Worm (Caenorhabditis elegans) whole organism, L4 larva: Measurements from ENCODE around the gene F31F7.1.

ENCODE experiments used
- D1046.2 ChIP-seq: fragments of 200-800 bp; sonication (Bioruptor generic); IDR thresholded peaks from 2 replicates; pipeline ENCODE4 v1.3.6; 2022; ENCODE audit warnings: missing genetic modification characterization, missing compliant biosample characterization
- Y105C5A.15 ChIP-seq: fragments of 200-800 bp; sonication (Bioruptor generic); IDR thresholded peaks from 2 replicates; pipeline ENCODE4 v1.3.6; 2022; ENCODE audit warnings: missing genetic modification characterization, missing compliant biosample characterization
- Y5F2A.4 ChIP-seq: fragments of 200-800 bp; sonication (Bioruptor generic); optimal IDR thresholded peaks from 2 replicates; lab custom pipeline; 2018; ENCODE audit warnings: mild to moderate bottlenecking, missing genetic modification characterization, missing compliant biosample characterization
- aly-2 ChIP-seq: sonication (generic microtip); optimal IDR thresholded peaks from 2 replicates; lab custom pipeline; 2018; ENCODE audit warnings: missing biosample characterization, missing genetic modification characterization
- ama-1 ChIP-seq: fragments of 150-350 bp; optimal IDR thresholded peaks from 2 replicates; lab custom pipeline; 2014; ENCODE audit warnings: inconsistent platforms, mixed read lengths
- ceh-28 ChIP-seq: fragments of 150-350 bp; optimal IDR thresholded peaks from 2 replicates; lab custom pipeline; 2014; ENCODE audit warnings: missing biosample characterization, missing genetic modification reagents, missing genetic modification characterization
- ceh-32 ChIP-seq: sonication (generic microtip); optimal IDR thresholded peaks from 2 replicates; lab custom pipeline; 2016; ENCODE audit warnings: mild to moderate bottlenecking, missing genetic modification characterization, missing compliant biosample characterization; ENCODE audit not compliant: poor library complexity
- ceh-44 ChIP-seq: fragments of 200-800 bp; sonication (Bioruptor generic); IDR thresholded peaks from 2 replicates; pipeline ENCODE4 v1.3.6; 2022; ENCODE audit warnings: missing genetic modification reagents, missing genetic modification characterization, missing compliant biosample characterization
- cey-2 ChIP-seq: sonication (generic microtip); optimal IDR thresholded peaks from 3 replicates; lab custom pipeline; 2017; ENCODE audit warnings: missing genetic modification characterization, mild to moderate bottlenecking, missing compliant biosample characterization, antibody characterized with exemption, borderline replicate concordance; ENCODE audit not compliant: insufficient read depth
- ctbp-1 ChIP-seq: fragments of 200-800 bp; sonication (Bioruptor generic); IDR thresholded peaks from 2 replicates; pipeline ENCODE4 v1.3.6; 2022; ENCODE audit warnings: missing genetic modification reagents, missing genetic modification characterization, missing compliant biosample characterization
- daf-19 ChIP-seq: fragments of 200-800 bp; sonication (Bioruptor generic); conservative IDR thresholded peaks from 2 replicates; pipeline ENCODE4 v1.3.6; 2022; ENCODE audit warnings: missing genetic modification characterization, missing compliant biosample characterization
- daf-8 ChIP-seq: fragments of 200-800 bp; sonication (Bioruptor generic); IDR thresholded peaks from 2 replicates; pipeline ENCODE4 v1.3.6; 2022; ENCODE audit warnings: missing genetic modification characterization, missing compliant biosample characterization
- dmd-6 ChIP-seq: fragments of 200-800 bp; sonication (Bioruptor generic); IDR thresholded peaks from 2 replicates; pipeline ENCODE4 v1.3.6; 2022; ENCODE audit warnings: missing genetic modification reagents, missing genetic modification characterization, missing compliant biosample characterization
- dve-1 ChIP-seq: sonication (generic microtip); optimal IDR thresholded peaks from 2 replicates; lab custom pipeline; 2017; ENCODE audit warnings: antibody characterized with exemption, mild to moderate bottlenecking, missing genetic modification characterization, missing compliant biosample characterization; ENCODE audit not compliant: insufficient read depth
- fos-1 ChIP-seq: fragments of 150-350 bp; optimal IDR thresholded peaks from 2 replicates; lab custom pipeline; 2014; ENCODE audit warnings: missing biosample characterization, missing genetic modification characterization
- hif-1 ChIP-seq, 2 experiments: sonication (generic microtip); optimal IDR thresholded peaks; 2 replicates each; lab custom pipeline; 2016 to 2017; ENCODE audit warnings: missing compliant biosample characterization in 2 of 2, missing genetic modification characterization in 2 of 2, missing genetic modification reagents in 2 of 2, missing genotype in 2 of 2, mild to moderate bottlenecking in 1 of 2
- hlh-11 ChIP-seq: fragments of 200-800 bp; sonication (Bioruptor generic); optimal IDR thresholded peaks from 2 replicates; lab custom pipeline; 2018; ENCODE audit warnings: mild to moderate bottlenecking, missing genetic modification characterization, missing compliant biosample characterization
- hlh-30 ChIP-seq: sonication (generic microtip); optimal IDR thresholded peaks from 2 replicates; lab custom pipeline; 2017; ENCODE audit warnings: antibody characterized with exemption, mild to moderate bottlenecking, missing genetic modification characterization, missing compliant biosample characterization; ENCODE audit not compliant: insufficient read depth
- hmg-1.1 ChIP-seq: fragments of 200-800 bp; sonication (Bioruptor generic); IDR thresholded peaks from 2 replicates; pipeline ENCODE4 v1.3.6; 2022; ENCODE audit warnings: missing genetic modification reagents, missing genetic modification characterization, missing compliant biosample characterization
- jun-1 ChIP-seq: fragments of 150-350 bp; optimal IDR thresholded peaks from 2 replicates; lab custom pipeline; 2014; ENCODE audit warnings: missing biosample characterization, missing genetic modification reagents, missing genetic modification characterization
- lin-29 ChIP-seq: fragments of 200-800 bp; sonication (Bioruptor generic); IDR thresholded peaks from 2 replicates; pipeline ENCODE4 v1.3.6; 2022; ENCODE audit warnings: missing genetic modification reagents, missing genetic modification characterization, missing compliant biosample characterization
- lsy-2 ChIP-seq, 2 experiments: fragments of 150-350 bp in 1 of 2; sonication (generic microtip) in 1 of 2; optimal IDR thresholded peaks; 2 replicates each; lab custom pipeline; 2014 to 2017; ENCODE audit warnings: missing biosample characterization in 2 of 2, missing genetic modification characterization in 2 of 2
- madf-5 ChIP-seq, 2 experiments: fragments of 200-800 bp; sonication (Bioruptor generic); IDR thresholded peaks; 2 replicates each; pipeline ENCODE4 v1.3.6; 2022; ENCODE audit warnings: missing compliant biosample characterization in 2 of 2, missing genetic modification characterization in 2 of 2
- madf-9 ChIP-seq: fragments of 200-800 bp; sonication (Bioruptor generic); conservative IDR thresholded peaks from 2 replicates; pipeline ENCODE4 v1.3.6; 2022; ENCODE audit warnings: missing genetic modification reagents, missing genetic modification characterization, missing compliant biosample characterization
- mdt-29 ChIP-seq: fragments of 200-800 bp; sonication (Bioruptor generic); IDR thresholded peaks from 2 replicates; pipeline ENCODE4 v1.3.6; 2022; ENCODE audit warnings: missing genetic modification reagents, missing genetic modification characterization, missing compliant biosample characterization
- nhr-10 ChIP-seq: fragments of 150-350 bp; optimal IDR thresholded peaks from 2 replicates; lab custom pipeline; 2014; ENCODE audit warnings: missing biosample characterization, missing genetic modification characterization
- nhr-11 ChIP-seq: fragments of 150-350 bp; optimal IDR thresholded peaks from 2 replicates; lab custom pipeline; 2014; ENCODE audit warnings: missing biosample characterization, missing genetic modification characterization
- nhr-25 ChIP-seq: sonication (generic microtip); optimal IDR thresholded peaks from 2 replicates; lab custom pipeline; 2017; ENCODE audit warnings: missing genetic modification characterization, mild to moderate bottlenecking, missing compliant biosample characterization, antibody characterized with exemption, moderate library complexity, borderline replicate concordance; ENCODE audit not compliant: insufficient read depth
- nhr-28 ChIP-seq: fragments of 150-350 bp; optimal IDR thresholded peaks from 2 replicates; lab custom pipeline; 2014; ENCODE audit warnings: missing biosample characterization, missing genetic modification characterization
- nhr-6 ChIP-seq: fragments of 150-350 bp; optimal IDR thresholded peaks from 2 replicates; lab custom pipeline; 2014; ENCODE audit warnings: missing biosample characterization, missing genetic modification characterization
- php-3 ChIP-seq: fragments of 200-800 bp; sonication (Bioruptor generic); IDR thresholded peaks from 2 replicates; pipeline ENCODE4 v1.3.6; 2022; ENCODE audit warnings: missing genetic modification reagents, missing genetic modification characterization, missing compliant biosample characterization
- pqm-1 ChIP-seq: sonication (generic microtip); optimal IDR thresholded peaks from 2 replicates; lab custom pipeline; 2017; ENCODE audit warnings: missing biosample characterization, missing genetic modification characterization
- saeg-2 ChIP-seq: fragments of 200-800 bp; sonication (Bioruptor generic); IDR thresholded peaks from 2 replicates; pipeline ENCODE4 v1.3.6; 2022; ENCODE audit warnings: missing genetic modification reagents, missing genetic modification characterization, missing compliant biosample characterization
- sdz-12 ChIP-seq: fragments of 200-800 bp; sonication (Bioruptor generic); optimal IDR thresholded peaks from 2 replicates; lab custom pipeline; 2018; ENCODE audit warnings: mild to moderate bottlenecking, missing genetic modification characterization, missing compliant biosample characterization
- snpc-1.2 ChIP-seq: fragments of 200-800 bp; sonication (Bioruptor generic); IDR thresholded peaks from 2 replicates; pipeline ENCODE4 v1.3.6; 2022; ENCODE audit warnings: missing genetic modification reagents, missing genetic modification characterization, missing compliant biosample characterization
- spr-1 ChIP-seq: sonication (generic microtip); optimal IDR thresholded peaks from 2 replicates; lab custom pipeline; 2016; ENCODE audit warnings: mild to moderate bottlenecking, missing genetic modification characterization, missing compliant biosample characterization
- spr-3 ChIP-seq: fragments of 200-800 bp; sonication (Bioruptor generic); optimal IDR thresholded peaks from 2 replicates; lab custom pipeline; 2018; ENCODE audit warnings: mild to moderate bottlenecking, missing genetic modification characterization, missing compliant biosample characterization
- tag-97 ChIP-seq: fragments of 200-800 bp; sonication (Bioruptor generic); IDR thresholded peaks from 2 replicates; pipeline ENCODE4 v1.3.6; 2022; ENCODE audit warnings: missing genetic modification characterization, missing compliant biosample characterization
- tra-1 ChIP-seq: fragments of 200-800 bp; sonication (Bioruptor generic); IDR thresholded peaks from 2 replicates; pipeline ENCODE4 v1.3.6; 2022; ENCODE audit warnings: missing genetic modification reagents, missing genetic modification characterization, missing compliant biosample characterization
- unc-62 ChIP-seq, 3 experiments: fragments of 150-350 bp in 1 of 3; sonication (generic microtip); optimal IDR thresholded peaks in 2 of 3; peaks in 1 of 3; 1 replicate in 1 of 3; 2 replicates in 2 of 3; lab custom pipeline; 2014 to 2017; ENCODE audit warnings: missing biosample characterization in 3 of 3, missing genetic modification characterization in 3 of 3, missing genetic modification reagents in 3 of 3, missing genotype in 1 of 3
- zfp-2 ChIP-seq: sonication (generic microtip); optimal IDR thresholded peaks from 2 replicates; lab custom pipeline; 2016; ENCODE audit warnings: mild to moderate bottlenecking, missing genetic modification characterization, missing compliant biosample characterization
- zfp-3 ChIP-seq: fragments of 200-800 bp; sonication (Bioruptor generic); conservative IDR thresholded peaks from 2 replicates; pipeline ENCODE4 v1.3.6; 2022; ENCODE audit warnings: missing genetic modification reagents, missing genetic modification characterization, missing compliant biosample characterization
- ztf-11 ChIP-seq: fragments of 150-350 bp; optimal IDR thresholded peaks from 2 replicates; lab custom pipeline; 2014; ENCODE audit warnings: missing biosample characterization, missing genetic modification characterization

The F31F7.1 gene

ce11 chrV:6322749-6323367, 46.6 kb downstream of the F31F7.1 start (continued):
- TF ChIP-seq ama-1 (lab: Kevin White, UChicago) (no peak), saeg-2 (GFP tag; lab: Robert Waterston, UW) (no peak), ceh-28 (tag; lab: Kevin White, UChicago) (no peak), hmg-1.1 (0 out of 2 replicates have a peak, but pooled peaks have one; percentile 11), dmd-6 (GFP tag; lab: Robert Waterston, UW) (peak; percentile 18; the same call in 1 of the 2 replicates), jun-1 (no peak), Y105C5A.15 (GFP tag; lab: Robert Waterston, UW) (no peak), nhr-10 (no peak), D1046.2 (GFP tag; lab: Robert Waterston, UW) (no peak), lin-29 (no peak), snpc-1.2 (no peak), ztf-11 (no peak), hif-1 (tag; optimal IDR thresholded peaks at IDR 0.05; lab: Kevin White, UChicago) (no peak), spr-3 (GFP tag; lab: Kevin White, UChicago) (no peak), php-3 (no peak), fos-1 (tag; lab: Kevin White, UChicago) (no peak), tag-97 (no peak), ceh-44 (GFP tag; lab: Robert Waterston, UW) (no peak), dve-1 (no peak), hlh-11 (tag; lab: Kevin White, UChicago) (peak; percentile 48), zfp-2 (tag; lab: Kevin White, UChicago) (no peak), Y5F2A.4 (GFP tag; lab: Kevin White, UChicago) (no peak), hlh-30 (tag; lab: Kevin White, UChicago) (peak; percentile 78), daf-19 (GFP tag; lab: Robert Waterston, UW) (no peak), madf-5 (GFP tag; IDR thresholded peaks at IDR 0.05; lab: Robert Waterston, UW) (no peak), unc-62 (GFP tag; optimal IDR thresholded peaks at IDR 0.05 in 1 of 2; lab: Kevin White, UChicago) (peak in 1 of 2 experiments; percentile 99), unc-62 (tag; optimal IDR thresholded peaks at IDR 0.05; lab: Kevin White, UChicago) (no peak), spr-1 (no peak), madf-9 (GFP tag; lab: Robert Waterston, UW) (no peak), cey-2 (peak; percentile 12), nhr-11 (tag; lab: Kevin White, UChicago) (no peak), ceh-32 (tag; lab: Kevin White, UChicago) (no peak), ctbp-1 (GFP tag; lab: Robert Waterston, UW) (no peak), pqm-1 (tag; lab: Kevin White, UChicago) (no peak), daf-8 (GFP tag; lab: Robert Waterston, UW) (no peak), nhr-6 (tag; lab: Kevin White, UChicago) (peak; percentile 9), nhr-28 (tag; lab: Kevin White, UChicago) (peak; percentile 91)
- TF ChIP-seq, all 104 proteins: peak for 9

DNA sequence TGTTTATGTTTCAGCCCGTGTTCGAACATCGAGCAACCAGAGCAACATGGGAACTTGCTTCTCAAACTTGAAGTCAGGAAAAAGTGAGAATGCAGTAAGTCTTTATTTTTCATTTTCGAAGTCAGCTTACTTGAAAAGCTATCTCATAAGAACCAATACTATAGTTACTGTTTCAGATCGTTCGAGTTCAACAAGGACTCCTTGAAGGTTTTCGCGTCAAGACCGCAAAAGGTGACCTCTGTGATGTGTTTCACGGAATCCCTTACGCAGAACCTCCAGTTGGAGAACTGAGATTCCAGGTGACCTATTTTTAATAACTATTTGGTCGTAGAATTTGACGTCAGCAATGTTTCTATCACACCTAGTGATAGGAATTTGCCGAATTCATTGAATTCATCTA, 47.4 kb downstream of the F31F7.1 start:
- 0 out of 2 replicates have a peak, but pooled peaks have one; percentile 55 for TF ChIP-seq zfp-3 (GFP tag; lab: Robert Waterston, UW)
- TF ChIP-seq lsy-2 (tag; optimal IDR thresholded peaks at IDR 0.05; lab: Kevin White, UChicago) = no peak

- TF ChIP-seq tra-1 (0 out of 2 replicates have a peak, but pooled peaks have one; percentile 57), sdz-12 (GFP tag; lab: Kevin White, UChicago) (no peak), nhr-25 (tag; lab: Kevin White, UChicago) (peak; percentile 77), zfp-3 (GFP tag; lab: Robert Waterston, UW) (peak; percentile 88), nhr-28 (tag; lab: Kevin White, UChicago) (peak; percentile 23), aly-2 (tag; lab: Kevin White, UChicago) (no peak), daf-19 (GFP tag; lab: Robert Waterston, UW) (no peak), mdt-29 (GFP tag; lab: Robert Waterston, UW) (no peak)
Measured at ce11 chrV:6326394-6326793, 50.2 kb downstream of the F31F7.1 start.
